Worm (Caenorhabditis elegans): ENCODE results near the gene E04F6.8.

ce11 chrII:7161512-7161911 lies 49.7 kb downstream of the E04F6.8 start, which contains the start of gene C27H5.12:
- TF ChIP-seq hmbx-1 (tag; optimal IDR thresholded peaks at IDR 0.05), result no peak
- TF ChIP-seq ama-1 (optimal IDR thresholded peaks at IDR 0.05), result no peak
- no peak for TF ChIP-seq pes-1 (GFP tag; IDR thresholded peaks at IDR 0.05)
- no peak for TF ChIP-seq flt-1 (GFP tag; IDR thresholded peaks at IDR 0.05)
- TF ChIP-seq hmg-4 (GFP tag; optimal IDR thresholded peaks at IDR 0.05), result no peak
- TF ChIP-seq tbx-37 (GFP tag; conservative IDR thresholded peaks at IDR 0.05), result no peak
- no peak for TF ChIP-seq B0310.2 (tag; optimal IDR thresholded peaks at IDR 0.05)
- TF ChIP-seq ets-7 (tag; optimal IDR thresholded peaks at IDR 0.05), result no peak
- no peak for TF ChIP-seq hnd-1 (tag; optimal IDR thresholded peaks at IDR 0.05)
- TF ChIP-seq tbx-11 (GFP tag; IDR thresholded peaks at IDR 0.05), result no peak

Data from whole organism, early embryonic.